Fruit fly (Drosophila melanogaster) whole organism, adult: ENCODE data around the gene CG11710.

Source experiments
- CG12768 ChIP-seq: fragments of 200-800 bp; sonication (Bioruptor generic); optimal IDR thresholded peaks from 2 replicates; lab custom pipeline; 2017; ENCODE audit warnings: missing biosample characterization, missing genetic modification characterization, mild to moderate bottlenecking, moderate library complexity, missing genetic modification reagents
- CG14711 ChIP-seq: fragments of 200-800 bp; sonication (Bioruptor generic); optimal IDR thresholded peaks from 2 replicates; lab custom pipeline; 2018; ENCODE audit warnings: missing biosample characterization, mild to moderate bottlenecking, missing genetic modification characterization, moderate library complexity
- CG5204 ChIP-seq: fragments of 200-800 bp; sonication (Bioruptor generic); optimal IDR thresholded peaks from 2 replicates; lab custom pipeline; 2016; ENCODE audit warnings: missing biosample characterization, missing genetic modification characterization
- CG7045 ChIP-seq: fragments of 200-800 bp; sonication (Bioruptor generic); optimal IDR thresholded peaks from 2 replicates; lab custom pipeline; 2017; ENCODE audit warnings: missing biosample characterization, mild to moderate bottlenecking, missing genetic modification characterization
- CG7101 ChIP-seq: fragments of 200-800 bp; sonication (Bioruptor generic); optimal IDR thresholded peaks from 2 replicates; lab custom pipeline; 2018; ENCODE audit warnings: missing biosample characterization, mild to moderate bottlenecking, missing genetic modification characterization, moderate library complexity
- Hr96 ChIP-seq: fragments of 200-800 bp; sonication (Bioruptor generic); optimal IDR thresholded peaks from 2 replicates; lab custom pipeline; 2016; ENCODE audit warnings: missing biosample characterization, missing genetic modification characterization
- Mnt ChIP-seq: fragments of 200-800 bp; sonication (Bioruptor generic); optimal IDR thresholded peaks from 2 replicates; lab custom pipeline; 2016; ENCODE audit warnings: missing biosample characterization, mild to moderate bottlenecking, missing genetic modification characterization
- cic ChIP-seq: fragments of 200-800 bp; sonication (Bioruptor generic); optimal IDR thresholded peaks from 2 replicates; lab custom pipeline; 2017; ENCODE audit warnings: missing biosample characterization, mild to moderate bottlenecking, missing genetic modification characterization, moderate library complexity
- cnc ChIP-seq, 2 experiments: fragments of >200 bp; optimal IDR thresholded peaks; 2 replicates each; lab custom pipeline; 2017
- kay ChIP-seq: fragments of 200-800 bp; sonication (Bioruptor generic); peaks from one replicate; lab custom pipeline; 2016; ENCODE audit warnings: missing biosample characterization, missing genetic modification characterization, borderline replicate concordance
- ovo ChIP-seq: fragments of 200-800 bp; sonication (Bioruptor generic); optimal IDR thresholded peaks from 2 replicates; lab custom pipeline; 2016; ENCODE audit warnings: missing biosample characterization, missing genetic modification characterization
- pad ChIP-seq: fragments of 200-800 bp; sonication (Bioruptor generic); optimal IDR thresholded peaks from 3 replicates; lab custom pipeline; 2017; ENCODE audit warnings: missing biosample characterization, missing genetic modification characterization, mild to moderate bottlenecking, moderate library complexity, missing genetic modification reagents
- tj ChIP-seq: fragments of 200-800 bp; sonication (Bioruptor generic); optimal IDR thresholded peaks from 3 replicates; lab custom pipeline; 2017; ENCODE audit warnings: missing biosample characterization, mild to moderate bottlenecking, missing genetic modification characterization, moderate library complexity

dm6 chrX:20478674-20479073 is 49.2 kb upstream of the CG11710 start:
- TF ChIP-seq CG7101 (tag; lab: Kevin White, UChicago) (no peak), cnc (optimal IDR thresholded peaks at IDR 0.05; lab: Kevin White, UChicago) (no peak), CG7045 (GFP tag; lab: Kevin White, UChicago) (no peak), ovo (GFP tag; lab: Kevin White, UChicago) (no peak), CG12768 (GFP tag; lab: Kevin White, UChicago) (no peak), kay (GFP tag; lab: Kevin White, UChicago) (no peak), tj (GFP tag; lab: Kevin White, UChicago) (no peak), CG5204 (GFP tag; lab: Kevin White, UChicago) (no peak), Hr96 (GFP tag; lab: Kevin White, UChicago) (no peak), Mnt (no peak), pad (GFP tag; lab: Kevin White, UChicago) (no peak), cic (GFP tag; lab: Kevin White, UChicago) (no peak), CG14711 (tag; lab: Kevin White, UChicago) (no peak)
